Worm (Caenorhabditis elegans): Measurements from ENCODE around the gene hsp-43.

DNA sequence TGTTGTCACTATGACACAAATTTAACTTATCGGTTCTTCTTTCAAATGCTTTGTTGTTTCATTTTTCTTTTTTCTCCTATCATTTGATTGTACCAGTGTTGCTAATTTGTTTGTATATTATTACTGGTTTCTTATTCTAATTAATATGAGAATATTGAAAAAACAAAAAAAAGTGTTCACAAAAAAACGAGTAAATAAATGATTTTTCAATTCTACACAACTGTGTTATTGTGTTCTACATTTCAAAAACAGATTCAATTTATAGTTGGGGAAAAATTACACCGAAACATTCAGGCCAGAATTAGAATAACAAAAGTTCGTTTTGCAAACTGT is 18.2 kb upstream of the hsp-43 start:
- TF ChIP-seq nfya-1 (tag; optimal IDR thresholded peaks at IDR 0.05; ENCODE audit: insufficient read depth): no peak
- TF ChIP-seq snpc-4 (tag; optimal IDR thresholded peaks at IDR 0.05): no peak
- no peak for TF ChIP-seq elt-2 (tag; optimal IDR thresholded peaks at IDR 0.05)
- peak; percentile 50 for TF ChIP-seq fos-1 (tag; optimal IDR thresholded peaks at IDR 0.05)
- TF ChIP-seq egl-27 (tag; optimal IDR thresholded peaks at IDR 0.05): no peak
- no peak for TF ChIP-seq nhr-76 (tag; optimal IDR thresholded peaks at IDR 0.05)
- TF ChIP-seq ztf-4 (tag; optimal IDR thresholded peaks at IDR 0.05): no peak
- TF ChIP-seq nhr-77 (tag; optimal IDR thresholded peaks at IDR 0.05): no peak
- TF ChIP-seq pha-4 (tag; optimal IDR thresholded peaks at IDR 0.05): peak; percentile 68
